Fruit fly (Drosophila melanogaster) whole organism, adult: Measurements from ENCODE around the gene CG14556.

ENCODE experiments used
- CG11617 ChIP-seq: fragments of 200-800 bp; sonication (Bioruptor generic); optimal IDR thresholded peaks from 2 replicates; lab custom pipeline; 2017; ENCODE audit warnings: mild to moderate bottlenecking, missing biosample characterization, missing genetic modification reagents, missing genetic modification characterization
- CG12768 ChIP-seq: fragments of 200-800 bp; sonication (Bioruptor generic); optimal IDR thresholded peaks from 2 replicates; lab custom pipeline; 2017; ENCODE audit warnings: missing biosample characterization, missing genetic modification characterization, mild to moderate bottlenecking, moderate library complexity, missing genetic modification reagents
- CG14711 ChIP-seq: fragments of 200-800 bp; sonication (Bioruptor generic); optimal IDR thresholded peaks from 2 replicates; lab custom pipeline; 2018; ENCODE audit warnings: missing biosample characterization, mild to moderate bottlenecking, missing genetic modification characterization, moderate library complexity
- CG1620 ChIP-seq: fragments of 200-800 bp; sonication (Bioruptor generic); optimal IDR thresholded peaks from 2 replicates; lab custom pipeline; 2016; ENCODE audit warnings: missing biosample characterization, missing genetic modification characterization
- CG33017 ChIP-seq: fragments of 200-800 bp; sonication (Bioruptor generic); optimal IDR thresholded peaks from 2 replicates; lab custom pipeline; 2018; ENCODE audit warnings: missing biosample characterization, mild to moderate bottlenecking, missing genetic modification characterization, moderate library complexity
- CG5204 ChIP-seq: fragments of 200-800 bp; sonication (Bioruptor generic); optimal IDR thresholded peaks from 2 replicates; lab custom pipeline; 2016; ENCODE audit warnings: missing biosample characterization, missing genetic modification characterization
- CG7045 ChIP-seq: fragments of 200-800 bp; sonication (Bioruptor generic); optimal IDR thresholded peaks from 2 replicates; lab custom pipeline; 2017; ENCODE audit warnings: missing biosample characterization, mild to moderate bottlenecking, missing genetic modification characterization
- Clk ChIP-seq: fragments of 200-800 bp; sonication (Bioruptor generic); optimal IDR thresholded peaks from 2 replicates; lab custom pipeline; 2017; ENCODE audit warnings: missing biosample characterization, missing genetic modification characterization
- Crg-1 ChIP-seq: fragments of 200-800 bp; sonication (Bioruptor generic); optimal IDR thresholded peaks from 2 replicates; lab custom pipeline; 2016; ENCODE audit warnings: missing biosample characterization, missing genetic modification characterization
- Hr96 ChIP-seq: fragments of 200-800 bp; sonication (Bioruptor generic); optimal IDR thresholded peaks from 2 replicates; lab custom pipeline; 2016; ENCODE audit warnings: missing biosample characterization, missing genetic modification characterization
- Mnt ChIP-seq: fragments of 200-800 bp; sonication (Bioruptor generic); optimal IDR thresholded peaks from 2 replicates; lab custom pipeline; 2016; ENCODE audit warnings: missing biosample characterization, mild to moderate bottlenecking, missing genetic modification characterization
- bab1 ChIP-seq: fragments of 200-800 bp; sonication (Bioruptor generic); optimal IDR thresholded peaks from 3 replicates; lab custom pipeline; 2019; ENCODE audit warnings: missing biosample characterization, mild to moderate bottlenecking, missing genetic modification characterization, moderate library complexity
- cic ChIP-seq: fragments of 200-800 bp; sonication (Bioruptor generic); optimal IDR thresholded peaks from 2 replicates; lab custom pipeline; 2017; ENCODE audit warnings: missing biosample characterization, mild to moderate bottlenecking, missing genetic modification characterization, moderate library complexity
- cnc ChIP-seq, 2 experiments: fragments of >200 bp; optimal IDR thresholded peaks; 2 replicates each; lab custom pipeline; 2017
- kay ChIP-seq: fragments of 200-800 bp; sonication (Bioruptor generic); peaks from one replicate; lab custom pipeline; 2016; ENCODE audit warnings: missing biosample characterization, missing genetic modification characterization, borderline replicate concordance
- ovo ChIP-seq: fragments of 200-800 bp; sonication (Bioruptor generic); optimal IDR thresholded peaks from 2 replicates; lab custom pipeline; 2016; ENCODE audit warnings: missing biosample characterization, missing genetic modification characterization
- pad ChIP-seq: fragments of 200-800 bp; sonication (Bioruptor generic); optimal IDR thresholded peaks from 3 replicates; lab custom pipeline; 2017; ENCODE audit warnings: missing biosample characterization, missing genetic modification characterization, mild to moderate bottlenecking, moderate library complexity, missing genetic modification reagents
- tj ChIP-seq: fragments of 200-800 bp; sonication (Bioruptor generic); optimal IDR thresholded peaks from 3 replicates; lab custom pipeline; 2017; ENCODE audit warnings: missing biosample characterization, mild to moderate bottlenecking, missing genetic modification characterization, moderate library complexity
- toe ChIP-seq: fragments of 200-800 bp; sonication (Bioruptor generic); optimal IDR thresholded peaks from 2 replicates; lab custom pipeline; 2016; ENCODE audit warnings: missing biosample characterization, missing genetic modification characterization

The CG14556 gene

DNA sequence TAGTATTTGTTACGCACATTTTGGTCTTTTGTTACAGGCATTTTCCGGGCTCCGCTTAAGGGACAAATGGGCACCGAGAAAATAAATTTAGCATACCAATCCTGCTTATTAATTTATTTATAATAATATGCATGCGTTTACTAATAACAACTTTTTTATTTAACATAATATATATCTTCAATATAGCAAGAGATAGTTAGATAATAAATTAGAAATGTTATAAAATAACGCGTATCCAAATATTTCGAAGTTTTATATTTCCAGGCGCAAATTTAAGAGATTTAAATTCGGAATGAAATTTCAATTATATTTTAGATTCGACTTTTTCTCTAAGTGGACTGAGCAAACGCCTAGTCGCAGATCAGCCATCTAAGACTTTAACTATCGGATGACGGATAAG, 3.6 kb upstream of the CG14556 start:
- TF ChIP-seq CG5204 (GFP tag; lab: Kevin White, UChicago): no peak

DNA sequence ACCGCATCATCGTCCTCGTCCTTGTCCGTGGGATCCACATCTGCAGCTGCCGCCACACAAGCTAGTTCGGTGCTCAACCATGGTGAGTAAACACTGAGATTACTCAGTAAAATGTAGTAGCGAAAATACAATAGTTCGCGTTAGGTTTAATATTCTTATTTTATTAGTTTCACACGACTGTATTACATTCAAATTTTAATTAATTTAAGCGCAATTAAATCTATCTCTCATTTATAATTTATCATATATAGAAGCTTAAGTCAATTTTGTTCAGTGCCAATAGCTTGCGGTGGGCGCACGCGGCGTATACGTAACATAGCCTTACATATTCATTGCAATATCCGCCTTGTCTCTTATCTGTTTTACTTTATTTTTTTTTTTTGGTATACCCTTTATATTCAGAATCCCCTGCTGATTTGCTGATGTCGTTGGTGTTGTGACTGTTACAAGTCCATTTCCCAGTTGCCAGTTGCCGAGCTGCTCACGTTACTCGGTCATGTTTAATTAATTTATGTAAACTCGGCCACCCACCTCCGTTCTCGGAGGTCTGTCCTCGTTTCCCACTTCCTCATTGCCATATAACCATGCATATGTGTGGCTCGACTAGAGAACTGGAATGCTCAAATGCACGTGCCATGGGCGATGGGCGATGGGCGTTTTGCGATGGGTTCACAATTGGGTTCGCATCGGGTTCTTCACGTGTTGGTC, 1.7 kb upstream of the CG14556 start:
- TF ChIP-seq Mnt (GFP tag; lab: Kevin White, UChicago): no peak
- peak; percentile 16 for TF ChIP-seq CG5204 (GFP tag; lab: Kevin White, UChicago)

DNA sequence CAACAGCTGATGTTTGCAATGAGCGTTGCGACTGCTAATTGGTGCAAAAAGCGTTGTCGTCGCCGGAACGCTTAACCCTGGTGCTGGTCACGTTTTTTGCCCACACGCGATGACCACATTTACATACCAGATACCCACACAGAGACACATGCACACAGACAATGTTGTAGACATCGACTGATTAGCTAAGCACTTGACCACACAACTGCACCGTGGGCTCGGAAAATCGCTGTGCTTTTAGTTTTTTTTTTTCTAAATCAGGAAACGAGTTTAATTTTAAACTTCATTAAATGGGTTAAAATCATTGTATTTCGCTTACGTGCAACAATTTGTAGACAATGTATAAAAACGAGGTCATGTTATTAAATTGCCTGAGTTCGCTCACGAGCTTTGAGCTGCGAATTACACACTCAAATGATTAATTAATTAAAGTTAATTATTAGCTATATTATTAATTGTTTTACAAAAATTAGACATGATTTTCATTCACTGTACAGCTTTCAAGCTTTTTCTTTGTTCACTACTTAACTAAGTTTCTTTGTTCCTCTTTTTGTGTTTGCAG, 2.1 kb downstream of the CG14556 start:
- TF ChIP-seq kay (GFP tag; lab: Kevin White, UChicago) (peak; percentile 42), CG14711 (tag; lab: Kevin White, UChicago) (peak; percentile 5), tj (GFP tag; lab: Kevin White, UChicago) (peak; percentile 92), CG1620 (no peak), Mnt (GFP tag; lab: Kevin White, UChicago) (peak; percentile 8)

DNA sequence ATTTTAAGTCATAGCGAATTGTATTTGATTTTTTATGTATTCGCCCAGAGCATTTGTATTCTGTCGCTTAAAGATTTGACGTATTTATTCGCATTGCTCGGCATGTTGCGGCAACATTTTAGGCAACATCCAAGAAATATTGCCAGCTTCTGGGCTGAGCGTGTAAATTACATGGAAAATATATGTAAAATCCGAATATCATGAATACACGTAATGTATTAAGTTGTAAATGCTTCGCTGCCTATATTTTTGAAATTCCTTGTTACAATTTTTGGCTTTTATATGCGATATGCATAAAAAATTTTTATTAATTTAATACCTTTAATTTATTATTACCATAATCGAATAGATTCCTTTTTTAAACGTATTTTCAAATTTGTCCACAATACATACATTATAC, 3.2 kb downstream of the CG14556 start:
- TF ChIP-seq cic (GFP tag; lab: Kevin White, UChicago) (no peak), CG12768 (GFP tag; lab: Kevin White, UChicago) (no peak), CG33017 (tag; lab: Kevin White, UChicago) (no peak), CG7045 (no peak), CG5204 (GFP tag; lab: Kevin White, UChicago) (no peak), bab1 (no peak), cnc (optimal IDR thresholded peaks at IDR 0.05; lab: Kevin White, UChicago) (no peak), Clk (no peak), ovo (GFP tag; lab: Kevin White, UChicago) (no peak), toe (GFP tag; lab: Kevin White, UChicago) (no peak), Crg-1 (GFP tag; lab: Kevin White, UChicago) (no peak), Hr96 (no peak)

DNA sequence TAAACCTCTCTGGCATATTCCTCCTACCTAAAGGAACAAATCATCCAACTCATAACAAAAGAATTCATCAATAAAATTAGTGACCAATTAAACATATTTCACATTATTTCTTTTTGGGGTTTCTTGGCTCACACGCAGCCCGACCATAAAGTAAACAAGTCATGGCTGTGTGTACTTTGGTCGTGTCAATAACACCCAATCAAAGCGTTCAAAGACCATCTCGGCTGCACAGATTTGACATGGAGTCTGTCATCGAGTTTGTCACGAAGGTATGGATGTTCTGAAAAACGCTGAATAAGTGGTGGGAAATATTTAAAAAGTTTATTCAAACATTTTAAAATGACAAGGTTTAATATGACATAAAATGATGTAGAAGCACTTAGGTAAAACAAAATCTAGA, 4.1 kb downstream of the CG14556 start:
- TF ChIP-seq kay (GFP tag; lab: Kevin White, UChicago) (peak; percentile 59), Clk (no peak)

DNA sequence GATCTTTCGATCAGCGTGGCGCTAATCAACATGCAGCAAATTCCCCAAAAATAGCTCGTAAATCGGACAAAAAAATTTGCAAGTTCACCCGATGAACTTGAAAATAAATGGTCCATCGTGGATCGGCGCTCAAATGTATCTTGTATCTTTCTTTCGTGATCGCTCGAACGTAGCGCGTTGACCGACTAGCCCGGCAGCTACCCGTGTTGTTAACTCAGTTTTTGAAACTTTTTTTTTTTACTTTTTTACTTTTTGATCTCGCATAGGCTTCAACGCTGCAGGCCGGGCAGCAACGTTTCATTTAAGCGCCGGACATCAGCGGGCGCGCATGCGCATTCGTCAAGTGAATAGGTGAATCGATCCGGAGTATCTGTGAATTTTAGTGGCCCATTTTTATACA, 6.4 kb downstream of the CG14556 start, which contains the start of gene CG6142:
Gene CG6142, plus strand, starts transcription at position 301 of the 400 bp plus-strand sequence.
- no peak for TF ChIP-seq cnc (optimal IDR thresholded peaks at IDR 0.05; lab: Kevin White, UChicago)
- TF ChIP-seq CG1620: no peak
- no peak for TF ChIP-seq CG12768 (GFP tag; lab: Kevin White, UChicago)
- no peak for TF ChIP-seq Mnt (GFP tag; lab: Kevin White, UChicago)
- TF ChIP-seq pad (GFP tag; lab: Kevin White, UChicago): no peak
- no peak for TF ChIP-seq cic (GFP tag; lab: Kevin White, UChicago)

DNA sequence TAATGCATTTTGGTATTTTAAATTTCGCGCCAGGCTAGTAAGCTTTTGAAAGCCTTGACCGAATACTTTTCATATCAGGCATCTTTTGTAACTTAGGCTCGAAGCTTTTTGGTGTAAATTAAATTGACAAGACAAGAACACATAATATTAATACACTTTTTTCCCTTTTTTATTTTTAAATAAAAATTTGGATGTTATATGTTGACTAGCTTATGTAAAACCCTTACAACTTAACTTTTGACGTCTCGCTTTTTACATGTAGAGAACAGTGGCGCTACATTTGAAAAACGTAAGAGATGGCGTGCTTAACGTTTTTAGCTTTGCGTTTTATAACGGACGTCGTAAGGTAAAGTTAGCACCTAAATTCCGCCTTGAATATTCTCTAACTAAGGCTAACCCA, 10.7 kb downstream of the CG14556 start:
- TF ChIP-seq CG1620 (no peak), bab1 (no peak), pad (GFP tag; lab: Kevin White, UChicago) (peak; percentile 1), kay (GFP tag; lab: Kevin White, UChicago) (peak; percentile 68)

DNA sequence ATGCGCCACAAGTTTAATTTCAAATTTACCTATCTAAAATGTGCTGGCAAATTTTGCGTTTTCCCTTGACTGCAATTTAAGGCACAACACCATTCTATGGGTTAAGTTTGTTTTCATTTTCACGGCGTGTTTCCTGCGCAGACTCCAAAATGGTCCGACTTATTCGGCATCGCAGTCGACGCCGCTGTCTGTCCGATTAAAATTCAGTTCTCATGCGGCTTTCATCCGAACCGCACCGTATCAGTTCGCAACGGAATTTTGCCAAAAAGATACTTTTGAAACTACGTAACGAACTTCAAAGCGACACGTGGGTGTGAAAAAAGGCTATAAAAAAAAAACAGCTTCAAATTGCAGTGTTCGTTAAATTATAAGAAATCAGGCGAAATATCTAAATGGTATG, 44.2 kb downstream of the CG14556 start, which contains the start of gene CG31323:
Gene CG31323, plus strand, starts transcription at position 204 of the 400 bp plus-strand sequence.
- no peak for TF ChIP-seq CG11617 (GFP tag; lab: Kevin White, UChicago)
- no peak for TF ChIP-seq Mnt (GFP tag; lab: Kevin White, UChicago)
- TF ChIP-seq Clk: no peak
- no peak for TF ChIP-seq CG12768 (GFP tag; lab: Kevin White, UChicago)
- TF ChIP-seq cic (GFP tag; lab: Kevin White, UChicago): no peak
- no peak for TF ChIP-seq CG33017 (tag; lab: Kevin White, UChicago)

DNA sequence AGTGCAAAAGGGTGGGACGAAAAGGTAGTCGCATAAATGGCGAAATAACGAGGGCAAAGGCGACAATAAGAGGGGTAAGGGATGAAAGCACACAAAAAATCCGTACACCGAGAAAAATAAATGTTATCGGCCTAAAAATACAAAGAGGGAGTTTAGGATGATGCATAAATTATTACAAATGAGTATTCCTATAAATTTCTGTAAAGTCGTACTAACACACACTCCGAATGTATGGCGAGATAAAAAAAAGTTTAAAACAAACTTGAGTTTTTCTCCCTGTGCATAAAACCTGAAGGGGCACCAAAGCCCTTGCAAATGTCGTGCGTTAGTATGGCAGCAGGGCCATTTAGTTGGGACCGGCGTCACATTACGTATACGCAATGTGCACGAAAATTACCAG, 45.6 kb downstream of the CG14556 start:
- TF ChIP-seq Clk (peak; percentile 0), Mnt (GFP tag; lab: Kevin White, UChicago) (no peak), Hr96 (peak; percentile 19)
